Worm (Caenorhabditis elegans) whole organism, L4 larva: ENCODE measurements around the gene ZC250.5.
A peak's percentile ranks its signal among the peaks of the same experiment; 100 is the strongest.

Source experiments
- D1046.2 ChIP-seq: fragments of 200-800 bp; sonication (Bioruptor generic); IDR thresholded peaks from 2 replicates; pipeline ENCODE4 v1.3.6; 2022; ENCODE audit warnings: missing genetic modification characterization, missing compliant biosample characterization
- F37D6.2 ChIP-seq: sonication (generic microtip); optimal IDR thresholded peaks from 2 replicates; lab custom pipeline; 2016; ENCODE audit warnings: mild to moderate bottlenecking, missing genetic modification characterization, missing compliant biosample characterization
- F44E2.7 ChIP-seq: fragments of 200-800 bp; sonication (Bioruptor generic); IDR thresholded peaks from 2 replicates; pipeline ENCODE4 v2.1.2; 2022; ENCODE audit warnings: missing genetic modification characterization, missing compliant biosample characterization
- F49E8.2 ChIP-seq: sonication (generic microtip); optimal IDR thresholded peaks from 2 replicates; lab custom pipeline; 2016; ENCODE audit warnings: missing compliant biosample characterization, mild to moderate bottlenecking, missing genetic modification characterization, borderline replicate concordance
- T20F7.1 ChIP-seq: fragments of 200-800 bp; sonication (Bioruptor generic); optimal IDR thresholded peaks from 2 replicates; lab custom pipeline; 2018; ENCODE audit warnings: mild to moderate bottlenecking, missing genetic modification characterization, missing compliant biosample characterization
- T26A8.4 ChIP-seq: fragments of 200-800 bp; sonication (Bioruptor generic); IDR thresholded peaks from 2 replicates; pipeline ENCODE4 v1.3.6; 2022; ENCODE audit warnings: missing genetic modification characterization, missing compliant biosample characterization
- Y105C5A.15 ChIP-seq: fragments of 200-800 bp; sonication (Bioruptor generic); IDR thresholded peaks from 2 replicates; pipeline ENCODE4 v1.3.6; 2022; ENCODE audit warnings: missing genetic modification characterization, missing compliant biosample characterization
- Y48G9A.11 ChIP-seq: fragments of 200-800 bp; sonication (Bioruptor generic); IDR thresholded peaks from 2 replicates; pipeline ENCODE4 v1.3.6; 2022; ENCODE audit warnings: missing genetic modification reagents, missing genetic modification characterization, missing compliant biosample characterization
- Y75B8A.6 ChIP-seq: fragments of 200-800 bp; sonication (Bioruptor generic); IDR thresholded peaks from 2 replicates; pipeline ENCODE4 v1.3.6; 2022; ENCODE audit warnings: missing genetic modification reagents, missing genetic modification characterization, missing compliant biosample characterization
- ZK546.5 ChIP-seq, 2 experiments: sonication (generic microtip); optimal IDR thresholded peaks; 2 replicates each; lab custom pipeline; 2017; ENCODE audit warnings: missing biosample characterization in 2 of 2, missing genetic modification characterization in 2 of 2
- ceh-44 ChIP-seq: fragments of 200-800 bp; sonication (Bioruptor generic); IDR thresholded peaks from 2 replicates; pipeline ENCODE4 v1.3.6; 2022; ENCODE audit warnings: missing genetic modification reagents, missing genetic modification characterization, missing compliant biosample characterization
- cey-2 ChIP-seq: sonication (generic microtip); optimal IDR thresholded peaks from 3 replicates; lab custom pipeline; 2017; ENCODE audit warnings: missing genetic modification characterization, mild to moderate bottlenecking, missing compliant biosample characterization, antibody characterized with exemption, borderline replicate concordance; ENCODE audit not compliant: insufficient read depth
- daf-16 ChIP-seq, 3 experiments: sonication (generic microtip); optimal IDR thresholded peaks; 2 replicates each; lab custom pipeline; 2016 to 2017; ENCODE audit warnings: missing genetic modification characterization in 3 of 3, missing genetic modification reagents in 3 of 3, mild to moderate bottlenecking in 2 of 3, missing compliant biosample characterization in 2 of 3, missing biosample characterization in 1 of 3, moderate library complexity in 1 of 3
- daf-19 ChIP-seq: fragments of 200-800 bp; sonication (Bioruptor generic); conservative IDR thresholded peaks from 2 replicates; pipeline ENCODE4 v1.3.6; 2022; ENCODE audit warnings: missing genetic modification characterization, missing compliant biosample characterization
- dmd-6 ChIP-seq: fragments of 200-800 bp; sonication (Bioruptor generic); IDR thresholded peaks from 2 replicates; pipeline ENCODE4 v1.3.6; 2022; ENCODE audit warnings: missing genetic modification reagents, missing genetic modification characterization, missing compliant biosample characterization
- dpl-1 ChIP-seq: fragments of 150-350 bp; optimal IDR thresholded peaks from 2 replicates; lab custom pipeline; 2014; ENCODE audit warnings: missing biosample characterization, missing genetic modification reagents, missing genetic modification characterization
- fos-1 ChIP-seq: fragments of 150-350 bp; optimal IDR thresholded peaks from 2 replicates; lab custom pipeline; 2014; ENCODE audit warnings: missing biosample characterization, missing genetic modification characterization
- hif-1 ChIP-seq, 2 experiments: sonication (generic microtip); optimal IDR thresholded peaks; 2 replicates each; lab custom pipeline; 2016 to 2017; ENCODE audit warnings: missing compliant biosample characterization in 2 of 2, missing genetic modification characterization in 2 of 2, missing genetic modification reagents in 2 of 2, missing genotype in 2 of 2, mild to moderate bottlenecking in 1 of 2
- hlh-11 ChIP-seq: fragments of 200-800 bp; sonication (Bioruptor generic); optimal IDR thresholded peaks from 2 replicates; lab custom pipeline; 2018; ENCODE audit warnings: mild to moderate bottlenecking, missing genetic modification characterization, missing compliant biosample characterization
- hlh-30 ChIP-seq: sonication (generic microtip); optimal IDR thresholded peaks from 2 replicates; lab custom pipeline; 2017; ENCODE audit warnings: antibody characterized with exemption, mild to moderate bottlenecking, missing genetic modification characterization, missing compliant biosample characterization; ENCODE audit not compliant: insufficient read depth
- lin-1 ChIP-seq: fragments of 200-800 bp; sonication (Bioruptor generic); IDR thresholded peaks from 2 replicates; pipeline ENCODE4 v1.3.6; 2022; ENCODE audit warnings: missing genetic modification reagents, missing genetic modification characterization, missing compliant biosample characterization
- lin-13 ChIP-seq: fragments of 150-350 bp; optimal IDR thresholded peaks from 2 replicates; lab custom pipeline; 2014; ENCODE audit warnings: missing biosample characterization, missing genetic modification reagents, missing genetic modification characterization
- lin-29 ChIP-seq: fragments of 200-800 bp; sonication (Bioruptor generic); IDR thresholded peaks from 2 replicates; pipeline ENCODE4 v1.3.6; 2022; ENCODE audit warnings: missing genetic modification reagents, missing genetic modification characterization, missing compliant biosample characterization
- lir-3 ChIP-seq: sonication (generic microtip); optimal IDR thresholded peaks from 2 replicates; lab custom pipeline; 2016; ENCODE audit warnings: mild to moderate bottlenecking, missing genetic modification characterization, missing compliant biosample characterization
- lsy-2 ChIP-seq, 2 experiments: fragments of 150-350 bp in 1 of 2; sonication (generic microtip) in 1 of 2; optimal IDR thresholded peaks; 2 replicates each; lab custom pipeline; 2014 to 2017; ENCODE audit warnings: missing biosample characterization in 2 of 2, missing genetic modification characterization in 2 of 2
- madf-5 ChIP-seq, 2 experiments: fragments of 200-800 bp; sonication (Bioruptor generic); IDR thresholded peaks; 2 replicates each; pipeline ENCODE4 v1.3.6; 2022; ENCODE audit warnings: missing compliant biosample characterization in 2 of 2, missing genetic modification characterization in 2 of 2
- madf-9 ChIP-seq: fragments of 200-800 bp; sonication (Bioruptor generic); conservative IDR thresholded peaks from 2 replicates; pipeline ENCODE4 v1.3.6; 2022; ENCODE audit warnings: missing genetic modification reagents, missing genetic modification characterization, missing compliant biosample characterization
- mes-2 ChIP-seq: sonication (generic microtip); optimal IDR thresholded peaks from 2 replicates; lab custom pipeline; 2016; ENCODE audit warnings: missing genotype, mild to moderate bottlenecking, missing genetic modification characterization, missing compliant biosample characterization; ENCODE audit not compliant: poor library complexity, severe bottlenecking
- nhr-10 ChIP-seq: fragments of 150-350 bp; optimal IDR thresholded peaks from 2 replicates; lab custom pipeline; 2014; ENCODE audit warnings: missing biosample characterization, missing genetic modification characterization
- nhr-11 ChIP-seq: fragments of 150-350 bp; optimal IDR thresholded peaks from 2 replicates; lab custom pipeline; 2014; ENCODE audit warnings: missing biosample characterization, missing genetic modification characterization
- nhr-111 ChIP-seq: fragments of 200-800 bp; sonication (Bioruptor generic); optimal IDR thresholded peaks from 2 replicates; lab custom pipeline; 2018; ENCODE audit warnings: mild to moderate bottlenecking, missing genetic modification characterization, missing compliant biosample characterization
- nhr-25 ChIP-seq: sonication (generic microtip); optimal IDR thresholded peaks from 2 replicates; lab custom pipeline; 2017; ENCODE audit warnings: missing genetic modification characterization, mild to moderate bottlenecking, missing compliant biosample characterization, antibody characterized with exemption, moderate library complexity, borderline replicate concordance; ENCODE audit not compliant: insufficient read depth
- nhr-42 ChIP-seq: fragments of 200-800 bp; sonication (Bioruptor generic); IDR thresholded peaks from 2 replicates; pipeline ENCODE4 v1.3.6; 2022; ENCODE audit warnings: missing genetic modification characterization, missing compliant biosample characterization
- nhr-6 ChIP-seq: fragments of 150-350 bp; optimal IDR thresholded peaks from 2 replicates; lab custom pipeline; 2014; ENCODE audit warnings: missing biosample characterization, missing genetic modification characterization
- rbr-2 ChIP-seq: sonication (generic microtip); optimal IDR thresholded peaks from 2 replicates; lab custom pipeline; 2016; ENCODE audit warnings: missing genotype, missing genetic modification characterization, missing compliant biosample characterization
- saeg-2 ChIP-seq: fragments of 200-800 bp; sonication (Bioruptor generic); IDR thresholded peaks from 2 replicates; pipeline ENCODE4 v1.3.6; 2022; ENCODE audit warnings: missing genetic modification reagents, missing genetic modification characterization, missing compliant biosample characterization
- sdz-12 ChIP-seq: fragments of 200-800 bp; sonication (Bioruptor generic); optimal IDR thresholded peaks from 2 replicates; lab custom pipeline; 2018; ENCODE audit warnings: mild to moderate bottlenecking, missing genetic modification characterization, missing compliant biosample characterization
- set-16 ChIP-seq: fragments of 200-800 bp; sonication (Bioruptor generic); IDR thresholded peaks from 2 replicates; pipeline ENCODE4 v1.3.6; 2022; ENCODE audit warnings: missing genetic modification reagents, missing genetic modification characterization, missing compliant biosample characterization
- skn-1 ChIP-seq: fragments of 150-350 bp; optimal IDR thresholded peaks from 2 replicates; lab custom pipeline; 2014; ENCODE audit warnings: missing biosample characterization, missing genetic modification characterization
- snpc-1.2 ChIP-seq: fragments of 200-800 bp; sonication (Bioruptor generic); IDR thresholded peaks from 2 replicates; pipeline ENCODE4 v1.3.6; 2022; ENCODE audit warnings: missing genetic modification reagents, missing genetic modification characterization, missing compliant biosample characterization
- spr-1 ChIP-seq: sonication (generic microtip); optimal IDR thresholded peaks from 2 replicates; lab custom pipeline; 2016; ENCODE audit warnings: mild to moderate bottlenecking, missing genetic modification characterization, missing compliant biosample characterization
- spr-3 ChIP-seq: fragments of 200-800 bp; sonication (Bioruptor generic); optimal IDR thresholded peaks from 2 replicates; lab custom pipeline; 2018; ENCODE audit warnings: mild to moderate bottlenecking, missing genetic modification characterization, missing compliant biosample characterization
- tra-1 ChIP-seq: fragments of 200-800 bp; sonication (Bioruptor generic); IDR thresholded peaks from 2 replicates; pipeline ENCODE4 v1.3.6; 2022; ENCODE audit warnings: missing genetic modification reagents, missing genetic modification characterization, missing compliant biosample characterization
- unc-130 ChIP-seq: sonication (generic microtip); optimal IDR thresholded peaks from 2 replicates; lab custom pipeline; 2016; ENCODE audit warnings: missing genetic modification reagents, missing genetic modification characterization, missing compliant biosample characterization
- unc-39 ChIP-seq: sonication (generic microtip); optimal IDR thresholded peaks from 2 replicates; lab custom pipeline; 2017; ENCODE audit warnings: missing biosample characterization, missing genetic modification characterization
- unc-62 ChIP-seq, 3 experiments: fragments of 150-350 bp in 1 of 3; sonication (generic microtip); optimal IDR thresholded peaks in 2 of 3; peaks in 1 of 3; 1 replicate in 1 of 3; 2 replicates in 2 of 3; lab custom pipeline; 2014 to 2017; ENCODE audit warnings: missing biosample characterization in 3 of 3, missing genetic modification characterization in 3 of 3, missing genetic modification reagents in 3 of 3, missing genotype in 1 of 3
- zag-1 ChIP-seq: fragments of 150-350 bp; optimal IDR thresholded peaks from 2 replicates; lab custom pipeline; 2014; ENCODE audit warnings: missing biosample characterization, missing genetic modification characterization
- zip-11 ChIP-seq: fragments of 200-800 bp; sonication (Bioruptor generic); IDR thresholded peaks from 2 replicates; pipeline ENCODE4 v1.3.6; 2022; ENCODE audit warnings: missing genetic modification characterization, missing compliant biosample characterization

The ZC250.5 gene

ce11 chrV:5763787-5764186, 41.8 kb upstream of the ZC250.5 start, which contains the start of gene pgph-3 (continued):
- TF ChIP-seq tra-1 (GFP tag; lab: Robert Waterston, UW): peak; percentile 67; the same call in 1 of the 2 replicates
- TF ChIP-seq madf-5 (GFP tag; IDR thresholded peaks at IDR 0.05; lab: Robert Waterston, UW): no peak
- TF ChIP-seq nhr-25 (tag; lab: Kevin White, UChicago): peak; percentile 61
- peak in 1 of 2 experiments; percentile 41 for TF ChIP-seq hif-1 (tag; optimal IDR thresholded peaks at IDR 0.05; lab: Kevin White, UChicago)
- peak; percentile 10 to 66 for TF ChIP-seq daf-16 (GFP tag; optimal IDR thresholded peaks at IDR 0.05; lab: Kevin White, UChicago)
- peak; percentile 85 for TF ChIP-seq daf-16 (tag; optimal IDR thresholded peaks at IDR 0.05; lab: Kevin White, UChicago)
- no peak for TF ChIP-seq F37D6.2
- TF ChIP-seq zip-11 (GFP tag; lab: Robert Waterston, UW): no peak
- no peak for TF ChIP-seq daf-19 (GFP tag; lab: Robert Waterston, UW)
- TF ChIP-seq ZK546.5 (tag; optimal IDR thresholded peaks at IDR 0.05; lab: Kevin White, UChicago): no peak
- TF ChIP-seq nhr-11 (tag; lab: Kevin White, UChicago): peak; percentile 32
- no peak for TF ChIP-seq lin-13 (GFP tag; lab: Kevin White, UChicago)
- peak; percentile 97 for TF ChIP-seq hlh-11 (tag; lab: Kevin White, UChicago)
- no peak for TF ChIP-seq nhr-111 (GFP tag; lab: Kevin White, UChicago)
- no peak for TF ChIP-seq fos-1 (tag; lab: Kevin White, UChicago)
- no peak for TF ChIP-seq F44E2.7
- no peak for TF ChIP-seq Y48G9A.11 (GFP tag; lab: Robert Waterston, UW)
- peak; percentile 84 for TF ChIP-seq hlh-30 (tag; lab: Kevin White, UChicago)
- TF ChIP-seq set-16 (GFP tag; lab: Robert Waterston, UW): no peak
- peak in 1 of 2 experiments; percentile 75 for TF ChIP-seq lsy-2 (tag; optimal IDR thresholded peaks at IDR 0.05; lab: Kevin White, UChicago)
- no peak for TF ChIP-seq ceh-44 (GFP tag; lab: Robert Waterston, UW)
- TF ChIP-seq saeg-2 (GFP tag; lab: Robert Waterston, UW): peak; percentile 77; the same call in 1 of the 2 replicates
- TF ChIP-seq nhr-6 (tag; lab: Kevin White, UChicago): peak; percentile 49
- TF ChIP-seq lin-29: no peak
- peak; percentile 60 for TF ChIP-seq nhr-10 (tag; lab: Kevin White, UChicago)
- no peak for TF ChIP-seq sdz-12 (GFP tag; lab: Kevin White, UChicago)
- TF ChIP-seq unc-39 (tag; lab: Kevin White, UChicago): no peak
- TF ChIP-seq dmd-6 (GFP tag; lab: Robert Waterston, UW): peak; percentile 98
- TF ChIP-seq D1046.2 (GFP tag; lab: Robert Waterston, UW): no peak
- TF ChIP-seq spr-3 (GFP tag; lab: Kevin White, UChicago): no peak
- no peak for TF ChIP-seq nhr-42
- no peak for TF ChIP-seq unc-62 (GFP tag; optimal IDR thresholded peaks at IDR 0.05 in 1 of 2; lab: Kevin White, UChicago)
- no peak for TF ChIP-seq unc-62 (tag; optimal IDR thresholded peaks at IDR 0.05; lab: Kevin White, UChicago)
- no peak for TF ChIP-seq mes-2 (tag; lab: Kevin White, UChicago)
- TF ChIP-seq Y75B8A.6: no peak
- TF ChIP-seq lin-1 (GFP tag; lab: Robert Waterston, UW): peak; percentile 91
- 0 out of 2 replicates have a peak, but pooled peaks have one; percentile 16 for TF ChIP-seq madf-9 (GFP tag; lab: Robert Waterston, UW)
- no peak for TF ChIP-seq unc-130
- TF ChIP-seq skn-1: no peak
- TF ChIP-seq T26A8.4: no peak; the same call in 1 of the 2 replicates
- TF ChIP-seq snpc-1.2 (GFP tag; lab: Robert Waterston, UW): no peak
- TF ChIP-seq spr-1 (tag; lab: Kevin White, UChicago): peak; percentile 26
- peak; percentile 46 for TF ChIP-seq T20F7.1 (GFP tag; lab: Kevin White, UChicago)
- TF ChIP-seq cey-2: peak; percentile 80
- no peak for TF ChIP-seq lir-3
- TF ChIP-seq dpl-1: no peak
- TF ChIP-seq F49E8.2: no peak
- no peak for TF ChIP-seq zag-1 (tag; lab: Kevin White, UChicago)
- no peak for TF ChIP-seq Y105C5A.15 (GFP tag; lab: Robert Waterston, UW)
- no peak for TF ChIP-seq rbr-2 (tag; lab: Kevin White, UChicago)
